Worm (Caenorhabditis elegans) whole organism, L4 larva: ENCODE data around the gene C26H9A.3.
A peak's percentile ranks its signal among the peaks of the same experiment; 100 is the strongest.

ENCODE experiments used
- F49E8.2 ChIP-seq: sonication (generic microtip); optimal IDR thresholded peaks from 2 replicates; lab custom pipeline; 2016; ENCODE audit warnings: missing compliant biosample characterization, mild to moderate bottlenecking, missing genetic modification characterization, borderline replicate concordance
- R02D3.7 ChIP-seq: fragments of 150-350 bp; sonication (generic microtip); optimal IDR thresholded peaks from 3 replicates; lab custom pipeline; 2014; ENCODE audit warnings: missing biosample characterization, missing genetic modification characterization
- Y48G9A.11 ChIP-seq: fragments of 200-800 bp; sonication (Bioruptor generic); IDR thresholded peaks from 2 replicates; pipeline ENCODE4 v1.3.6; 2022; ENCODE audit warnings: missing genetic modification reagents, missing genetic modification characterization, missing compliant biosample characterization
- Y5F2A.4 ChIP-seq: fragments of 200-800 bp; sonication (Bioruptor generic); optimal IDR thresholded peaks from 2 replicates; lab custom pipeline; 2018; ENCODE audit warnings: mild to moderate bottlenecking, missing genetic modification characterization, missing compliant biosample characterization
- ZK337.2 ChIP-seq: fragments of 200-800 bp; sonication (Bioruptor generic); IDR thresholded peaks from 2 replicates; pipeline ENCODE4 v1.3.6; 2022; ENCODE audit warnings: missing genetic modification reagents, missing genetic modification characterization, missing compliant biosample characterization
- ZK546.5 ChIP-seq, 2 experiments: sonication (generic microtip); optimal IDR thresholded peaks; 2 replicates each; lab custom pipeline; 2017; ENCODE audit warnings: missing biosample characterization in 2 of 2, missing genetic modification characterization in 2 of 2
- aha-1 ChIP-seq: fragments of 150-350 bp; peaks from one replicate; lab custom pipeline; 2014; ENCODE audit warnings: missing biosample characterization, missing genetic modification characterization
- ceh-28 ChIP-seq: fragments of 150-350 bp; optimal IDR thresholded peaks from 2 replicates; lab custom pipeline; 2014; ENCODE audit warnings: missing biosample characterization, missing genetic modification reagents, missing genetic modification characterization
- ces-1 ChIP-seq: fragments of 150-350 bp; sonication (generic microtip); optimal IDR thresholded peaks from 4 replicates; lab custom pipeline; 2014; ENCODE audit warnings: missing biosample characterization, missing genetic modification reagents, missing genetic modification characterization
- ctbp-1 ChIP-seq: fragments of 200-800 bp; sonication (Bioruptor generic); IDR thresholded peaks from 2 replicates; pipeline ENCODE4 v1.3.6; 2022; ENCODE audit warnings: missing genetic modification reagents, missing genetic modification characterization, missing compliant biosample characterization
- daf-16 ChIP-seq, 3 experiments: sonication (generic microtip); optimal IDR thresholded peaks; 2 replicates each; lab custom pipeline; 2016 to 2017; ENCODE audit warnings: missing genetic modification characterization in 3 of 3, missing genetic modification reagents in 3 of 3, mild to moderate bottlenecking in 2 of 3, missing compliant biosample characterization in 2 of 3, missing biosample characterization in 1 of 3, moderate library complexity in 1 of 3
- dmd-9 ChIP-seq: fragments of 200-800 bp; sonication (Bioruptor generic); IDR thresholded peaks from 2 replicates; pipeline ENCODE4 v1.3.6; 2022; ENCODE audit warnings: missing genetic modification reagents, missing genetic modification characterization, missing compliant biosample characterization
- duxl-1 ChIP-seq: sonication (generic microtip); optimal IDR thresholded peaks from 2 replicates; lab custom pipeline; 2016; ENCODE audit warnings: mild to moderate bottlenecking, missing genetic modification characterization, moderate library complexity, missing compliant biosample characterization; ENCODE audit not compliant: poor library complexity
- dve-1 ChIP-seq: sonication (generic microtip); optimal IDR thresholded peaks from 2 replicates; lab custom pipeline; 2017; ENCODE audit warnings: antibody characterized with exemption, mild to moderate bottlenecking, missing genetic modification characterization, missing compliant biosample characterization; ENCODE audit not compliant: insufficient read depth
- egl-43 ChIP-seq: fragments of 200-800 bp; sonication (Bioruptor generic); IDR thresholded peaks from 2 replicates; pipeline ENCODE4 v1.3.6; 2022; ENCODE audit warnings: missing genetic modification reagents, missing genetic modification characterization, missing compliant biosample characterization
- fkh-10 ChIP-seq: fragments of 150-350 bp; optimal IDR thresholded peaks from 2 replicates; lab custom pipeline; 2014; ENCODE audit warnings: missing biosample characterization, missing genetic modification reagents, missing genetic modification characterization
- hlh-11 ChIP-seq: fragments of 200-800 bp; sonication (Bioruptor generic); optimal IDR thresholded peaks from 2 replicates; lab custom pipeline; 2018; ENCODE audit warnings: mild to moderate bottlenecking, missing genetic modification characterization, missing compliant biosample characterization
- hlh-30 ChIP-seq: sonication (generic microtip); optimal IDR thresholded peaks from 2 replicates; lab custom pipeline; 2017; ENCODE audit warnings: antibody characterized with exemption, mild to moderate bottlenecking, missing genetic modification characterization, missing compliant biosample characterization; ENCODE audit not compliant: insufficient read depth
- lim-7 ChIP-seq: fragments of 200-800 bp; sonication (Bioruptor generic); IDR thresholded peaks from 2 replicates; pipeline ENCODE4 v1.3.6; 2022; ENCODE audit warnings: missing genetic modification characterization, missing compliant biosample characterization
- lin-38 ChIP-seq: fragments of 200-800 bp; sonication (Bioruptor generic); IDR thresholded peaks from 2 replicates; pipeline ENCODE4 v1.3.6; 2022; ENCODE audit warnings: missing genetic modification reagents, missing genetic modification characterization, missing compliant biosample characterization
- lin-39 ChIP-seq: fragments of 150-350 bp; optimal IDR thresholded peaks from 2 replicates; lab custom pipeline; 2014; ENCODE audit warnings: missing biosample characterization, missing genetic modification reagents, missing genetic modification characterization
- lsy-2 ChIP-seq, 2 experiments: fragments of 150-350 bp in 1 of 2; sonication (generic microtip) in 1 of 2; optimal IDR thresholded peaks; 2 replicates each; lab custom pipeline; 2014 to 2017; ENCODE audit warnings: missing biosample characterization in 2 of 2, missing genetic modification characterization in 2 of 2
- madf-5 ChIP-seq, 2 experiments: fragments of 200-800 bp; sonication (Bioruptor generic); IDR thresholded peaks; 2 replicates each; pipeline ENCODE4 v1.3.6; 2022; ENCODE audit warnings: missing compliant biosample characterization in 2 of 2, missing genetic modification characterization in 2 of 2
- mdl-1 ChIP-seq, 2 experiments: fragments of 150-350 bp in 1 of 2; sonication (generic microtip) in 1 of 2; optimal IDR thresholded peaks; 2 replicates each; lab custom pipeline; 2014 to 2017; ENCODE audit warnings: missing biosample characterization in 2 of 2, missing genetic modification characterization in 2 of 2
- mdt-29 ChIP-seq: fragments of 200-800 bp; sonication (Bioruptor generic); IDR thresholded peaks from 2 replicates; pipeline ENCODE4 v1.3.6; 2022; ENCODE audit warnings: missing genetic modification reagents, missing genetic modification characterization, missing compliant biosample characterization
- mep-1 ChIP-seq: fragments of 150-350 bp; sonication (generic microtip); optimal IDR thresholded peaks from 3 replicates; lab custom pipeline; 2014; ENCODE audit warnings: missing biosample characterization, missing genetic modification characterization
- mes-2 ChIP-seq: sonication (generic microtip); optimal IDR thresholded peaks from 2 replicates; lab custom pipeline; 2016; ENCODE audit warnings: missing genotype, mild to moderate bottlenecking, missing genetic modification characterization, missing compliant biosample characterization; ENCODE audit not compliant: poor library complexity, severe bottlenecking
- mxl-3 ChIP-seq: fragments of 200-800 bp; sonication (Bioruptor generic); optimal IDR thresholded peaks from 2 replicates; lab custom pipeline; 2018; ENCODE audit warnings: mild to moderate bottlenecking, missing genetic modification characterization, missing compliant biosample characterization
- nhr-11 ChIP-seq: fragments of 150-350 bp; optimal IDR thresholded peaks from 2 replicates; lab custom pipeline; 2014; ENCODE audit warnings: missing biosample characterization, missing genetic modification characterization
- nhr-28 ChIP-seq: fragments of 150-350 bp; optimal IDR thresholded peaks from 2 replicates; lab custom pipeline; 2014; ENCODE audit warnings: missing biosample characterization, missing genetic modification characterization
- nhr-6 ChIP-seq: fragments of 150-350 bp; optimal IDR thresholded peaks from 2 replicates; lab custom pipeline; 2014; ENCODE audit warnings: missing biosample characterization, missing genetic modification characterization
- pqm-1 ChIP-seq: sonication (generic microtip); optimal IDR thresholded peaks from 2 replicates; lab custom pipeline; 2017; ENCODE audit warnings: missing biosample characterization, missing genetic modification characterization
- rbr-2 ChIP-seq: sonication (generic microtip); optimal IDR thresholded peaks from 2 replicates; lab custom pipeline; 2016; ENCODE audit warnings: missing genotype, missing genetic modification characterization, missing compliant biosample characterization
- set-16 ChIP-seq: fragments of 200-800 bp; sonication (Bioruptor generic); IDR thresholded peaks from 2 replicates; pipeline ENCODE4 v1.3.6; 2022; ENCODE audit warnings: missing genetic modification reagents, missing genetic modification characterization, missing compliant biosample characterization
- snpc-1.2 ChIP-seq: fragments of 200-800 bp; sonication (Bioruptor generic); IDR thresholded peaks from 2 replicates; pipeline ENCODE4 v1.3.6; 2022; ENCODE audit warnings: missing genetic modification reagents, missing genetic modification characterization, missing compliant biosample characterization
- spr-1 ChIP-seq: sonication (generic microtip); optimal IDR thresholded peaks from 2 replicates; lab custom pipeline; 2016; ENCODE audit warnings: mild to moderate bottlenecking, missing genetic modification characterization, missing compliant biosample characterization
- unc-62 ChIP-seq, 3 experiments: fragments of 150-350 bp in 1 of 3; sonication (generic microtip); optimal IDR thresholded peaks in 2 of 3; peaks in 1 of 3; 1 replicate in 1 of 3; 2 replicates in 2 of 3; lab custom pipeline; 2014 to 2017; ENCODE audit warnings: missing biosample characterization in 3 of 3, missing genetic modification characterization in 3 of 3, missing genetic modification reagents in 3 of 3, missing genotype in 1 of 3
- ztf-7 ChIP-seq: fragments of 150-350 bp; optimal IDR thresholded peaks from 2 replicates; lab custom pipeline; 2014; ENCODE audit warnings: missing biosample characterization, missing genetic modification characterization

C26H9A.3 gene

DNA sequence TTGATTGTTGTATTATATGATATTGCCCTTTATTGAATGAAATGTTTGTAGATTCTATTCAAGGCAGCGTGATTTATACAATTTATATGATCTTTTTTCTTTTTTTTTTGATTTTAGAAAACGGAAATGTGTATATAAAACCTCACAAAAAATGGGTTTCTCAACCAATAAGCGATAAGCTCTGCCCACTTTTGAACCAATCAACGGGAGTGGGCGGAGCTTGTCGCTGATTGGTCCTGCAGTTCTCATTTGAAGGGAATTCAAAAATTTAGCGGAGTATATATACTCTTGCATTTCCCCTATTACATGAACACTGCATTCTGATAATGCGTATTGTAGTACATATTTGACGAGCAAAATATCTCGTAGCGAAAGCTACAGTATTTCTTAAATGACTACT lies 11.4 kb upstream of the C26H9A.3 start:
- TF ChIP-seq hlh-30 (tag; lab: Kevin White, UChicago) (no peak), ceh-28 (tag; lab: Kevin White, UChicago) (no peak), set-16 (GFP tag; lab: Robert Waterston, UW) (no peak), mdt-29 (GFP tag; lab: Robert Waterston, UW) (no peak)

DNA sequence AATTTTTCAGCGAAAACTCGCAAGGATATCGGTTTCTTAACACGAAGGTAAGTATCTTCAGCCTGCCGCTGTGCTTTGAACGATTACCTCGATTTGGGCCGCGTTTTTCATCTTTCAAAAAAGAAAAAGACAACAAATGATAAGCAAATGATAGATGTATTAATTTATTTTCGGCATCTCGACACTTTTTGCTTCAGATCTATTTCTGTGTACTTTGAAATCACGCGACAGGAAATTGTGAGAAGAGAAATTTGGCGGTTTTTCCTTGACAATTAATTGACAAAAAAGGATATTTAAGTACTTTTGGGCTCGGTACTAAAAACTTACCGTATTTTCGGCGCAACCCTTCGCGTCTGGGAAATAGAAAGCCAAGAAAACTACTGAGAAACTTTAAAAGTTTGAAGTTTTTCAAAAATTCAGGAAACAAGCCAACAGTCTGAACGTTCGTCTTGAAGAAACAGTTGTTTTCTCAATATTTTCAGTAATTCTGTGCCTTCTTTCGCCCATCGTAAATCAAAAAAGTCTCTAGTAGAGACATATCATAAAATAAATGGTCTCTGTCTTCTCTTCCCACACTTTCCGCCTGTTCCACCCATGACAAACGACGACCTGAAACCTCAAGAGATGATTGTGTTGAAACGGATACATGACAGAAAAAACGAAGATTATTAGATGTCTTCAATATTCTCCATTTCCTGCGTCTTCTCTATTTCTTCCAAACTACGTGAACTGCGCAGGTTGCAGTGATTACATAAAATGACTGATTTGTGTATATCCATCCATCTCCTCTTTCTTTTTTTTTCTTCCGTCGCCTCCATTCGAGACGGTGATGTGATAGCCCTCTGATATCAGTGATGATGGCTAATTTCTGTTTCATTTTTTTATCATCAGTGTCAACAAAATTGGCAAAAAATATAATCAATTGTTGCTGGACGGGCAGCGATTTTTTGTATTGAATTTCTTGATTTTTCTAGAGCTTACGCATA lies 2.0 kb upstream of the C26H9A.3 start:
- TF ChIP-seq nhr-28 (tag; lab: Kevin White, UChicago) (peak; percentile 50), duxl-1 (no peak), unc-62 (GFP tag; optimal IDR thresholded peaks at IDR 0.05 in 1 of 2; lab: Kevin White, UChicago) (peak in 1 of 2 experiments; percentile 95), unc-62 (tag; optimal IDR thresholded peaks at IDR 0.05; lab: Kevin White, UChicago) (no peak), mxl-3 (GFP tag; lab: Kevin White, UChicago) (peak; percentile 57), ztf-7 (tag; lab: Kevin White, UChicago) (no peak)

DNA sequence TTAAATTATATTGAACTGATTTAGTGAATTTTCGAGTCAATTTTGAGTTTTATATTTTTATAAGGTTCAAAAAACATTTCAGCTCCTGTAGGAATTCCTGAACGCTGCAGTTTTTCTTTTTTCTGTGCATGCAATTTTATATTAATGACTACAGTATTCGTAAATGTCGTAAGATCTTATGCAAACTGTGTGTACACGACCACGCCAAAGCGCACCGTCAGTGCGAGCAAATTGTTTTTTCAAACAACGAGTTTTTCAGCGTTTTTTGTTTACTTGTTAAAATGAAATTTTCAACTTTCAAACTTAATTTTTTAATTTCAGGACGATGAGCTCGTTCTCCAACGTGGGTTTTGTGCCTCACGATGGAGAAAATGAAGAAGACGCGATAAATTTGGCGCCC lies 926 bp upstream of the C26H9A.3 start, which contains the start of gene vha-7:
Gene vha-7, plus strand, starts transcription at position 326 of the 400 bp plus-strand sequence.
- no peak for TF ChIP-seq rbr-2
- TF ChIP-seq ztf-7 (tag; lab: Kevin White, UChicago) = no peak
- TF ChIP-seq ZK337.2 (GFP tag; lab: Robert Waterston, UW) = no peak
- no peak for TF ChIP-seq pqm-1 (tag; lab: Kevin White, UChicago)
- no peak for TF ChIP-seq ZK546.5 (tag; optimal IDR thresholded peaks at IDR 0.05; lab: Kevin White, UChicago)

ce11 chrIV:12637340-12637739 lies 1.9 kb downstream of the C26H9A.3 start:
- TF ChIP-seq ces-1 (GFP tag; lab: Kevin White, UChicago) (no peak), hlh-11 (tag; lab: Kevin White, UChicago) (peak; percentile 42), nhr-11 (tag; lab: Kevin White, UChicago) (peak; percentile 64)

DNA sequence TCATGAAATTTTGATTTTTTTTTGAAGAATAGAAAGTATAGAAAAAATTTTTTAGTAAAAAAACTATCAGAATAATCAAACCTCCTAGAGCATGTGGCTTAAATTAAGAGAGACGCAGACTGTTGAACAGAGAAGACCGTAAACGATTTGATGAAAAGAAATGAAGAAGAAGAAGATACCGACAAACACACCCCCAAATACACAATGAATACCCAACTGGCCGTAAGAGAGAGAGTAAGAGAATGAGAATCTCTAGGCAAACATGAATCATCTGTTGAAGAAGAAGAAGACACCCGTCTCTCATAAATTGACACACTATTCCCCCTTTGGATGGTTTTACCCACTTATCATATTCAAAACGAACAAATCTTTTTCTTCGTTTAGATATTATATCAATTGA lies 5.4 kb downstream of the C26H9A.3 start:
- no peak for TF ChIP-seq spr-1
- TF ChIP-seq madf-5 (GFP tag; IDR thresholded peaks at IDR 0.05; lab: Robert Waterston, UW) = no peak
- no peak for TF ChIP-seq lin-39 (tag; lab: Kevin White, UChicago)
- TF ChIP-seq dve-1 = peak; percentile 15
- TF ChIP-seq ctbp-1 = no peak
- peak; percentile 40 for TF ChIP-seq nhr-28 (tag; lab: Kevin White, UChicago)
- TF ChIP-seq mdl-1 (tag; optimal IDR thresholded peaks at IDR 0.05; lab: Kevin White, UChicago) = peak in 1 of 2 experiments; percentile 23
- TF ChIP-seq unc-62 (GFP tag; optimal IDR thresholded peaks at IDR 0.05 in 1 of 2; lab: Kevin White, UChicago) = peak in 1 of 2 experiments; percentile 72
- TF ChIP-seq unc-62 (tag; optimal IDR thresholded peaks at IDR 0.05; lab: Kevin White, UChicago) = no peak
- no peak for TF ChIP-seq R02D3.7 (tag; lab: Kevin White, UChicago)
- TF ChIP-seq lin-38 (GFP tag; lab: Robert Waterston, UW) = no peak
- TF ChIP-seq duxl-1 = no peak
- TF ChIP-seq mes-2 = no peak
- peak; percentile 30 for TF ChIP-seq nhr-6 (tag; lab: Kevin White, UChicago)
- no peak for TF ChIP-seq ZK337.2 (GFP tag; lab: Robert Waterston, UW)
- peak; percentile 0 for TF ChIP-seq mep-1 (tag; lab: Kevin White, UChicago)
- TF ChIP-seq fkh-10 = no peak
- TF ChIP-seq hlh-30 (tag; lab: Kevin White, UChicago) = peak; percentile 12
- TF ChIP-seq lim-7 (GFP tag; lab: Robert Waterston, UW) = no peak
- no peak for TF ChIP-seq dmd-9
- TF ChIP-seq ceh-28 (tag; lab: Kevin White, UChicago) = no peak
- TF ChIP-seq lsy-2 (tag; optimal IDR thresholded peaks at IDR 0.05; lab: Kevin White, UChicago) = peak in 1 of 2 experiments; percentile 39
- TF ChIP-seq snpc-1.2 = no peak
- TF ChIP-seq Y5F2A.4 = no peak
- TF ChIP-seq aha-1 (tag; lab: Kevin White, UChicago) = peak; percentile 12
- no peak for TF ChIP-seq Y48G9A.11 (GFP tag; lab: Robert Waterston, UW)
- TF ChIP-seq F49E8.2 (tag; lab: Kevin White, UChicago) = no peak
- TF ChIP-seq egl-43 (GFP tag; lab: Robert Waterston, UW) = no peak
- no peak for TF ChIP-seq daf-16 (GFP tag; optimal IDR thresholded peaks at IDR 0.05; lab: Kevin White, UChicago)
- no peak for TF ChIP-seq daf-16 (tag; optimal IDR thresholded peaks at IDR 0.05; lab: Kevin White, UChicago)
